Worm (Caenorhabditis elegans) whole organism, young adult: ENCODE results near the gene F35D2.2.

ENCODE experiments used
- B0035.1 ChIP-seq: sonication (generic microtip); optimal IDR thresholded peaks from 2 replicates; lab custom pipeline; 2016; ENCODE audit warnings: missing genetic modification characterization, mild to moderate bottlenecking, missing compliant biosample characterization, missing genotype, missing genetic modification reagents
- C06A6.2 ChIP-seq: fragments of 200-800 bp; sonication (Bioruptor generic); conservative IDR thresholded peaks from 2 replicates; pipeline ENCODE4 v1.3.6; 2022; ENCODE audit warnings: missing genetic modification characterization, missing compliant biosample characterization
- D2030.7 ChIP-seq: fragments of 200-800 bp; sonication (Bioruptor generic); IDR thresholded peaks from 2 replicates; pipeline ENCODE4 v1.3.6; 2022; ENCODE audit warnings: missing genetic modification reagents, missing genetic modification characterization, missing compliant biosample characterization
- F33H1.4 ChIP-seq: fragments of 200-800 bp; sonication (Bioruptor generic); IDR thresholded peaks from 2 replicates; pipeline ENCODE4 v1.3.6; 2022; ENCODE audit warnings: missing genetic modification reagents, missing genetic modification characterization, missing compliant biosample characterization
- K11D2.4 ChIP-seq: fragments of 200-800 bp; sonication (Bioruptor generic); IDR thresholded peaks from 2 replicates; pipeline ENCODE4 v1.3.6; 2022; ENCODE audit warnings: missing genetic modification reagents, missing genetic modification characterization, missing compliant biosample characterization
- K12H6.12 ChIP-seq: fragments of 200-800 bp; sonication (Bioruptor generic); optimal IDR thresholded peaks from 2 replicates; lab custom pipeline; 2018; ENCODE audit warnings: mild to moderate bottlenecking, missing genetic modification characterization, missing compliant biosample characterization
- T26A5.8 ChIP-seq: sonication (generic microtip); optimal IDR thresholded peaks from 2 replicates; lab custom pipeline; 2016; ENCODE audit warnings: missing genetic modification characterization, missing compliant biosample characterization
- Y56A3A.18 ChIP-seq: fragments of 200-800 bp; sonication (Bioruptor generic); IDR thresholded peaks from 2 replicates; pipeline ENCODE4 v1.3.6; 2022; ENCODE audit warnings: missing genetic modification reagents, missing genetic modification characterization, missing compliant biosample characterization
- Y95B8A.8 ChIP-seq: fragments of 200-800 bp; sonication (Bioruptor generic); IDR thresholded peaks from 2 replicates; pipeline ENCODE4 v1.3.6; 2022; ENCODE audit warnings: missing genetic modification reagents, missing genetic modification characterization, missing compliant biosample characterization
- aptf-2 ChIP-seq: fragments of 200-800 bp; sonication (Bioruptor generic); conservative IDR thresholded peaks from 2 replicates; pipeline ENCODE4 v1.3.6; 2022; ENCODE audit warnings: missing genetic modification reagents, missing genetic modification characterization, missing compliant biosample characterization
- attf-3 ChIP-seq: fragments of 200-800 bp; sonication (Bioruptor generic); conservative IDR thresholded peaks from 2 replicates; pipeline ENCODE4 v1.3.6; 2022; ENCODE audit warnings: missing genetic modification reagents, missing genetic modification characterization, missing compliant biosample characterization
- attf-5 ChIP-seq: fragments of 200-800 bp; sonication (Bioruptor generic); optimal IDR thresholded peaks from 2 replicates; lab custom pipeline; 2018; ENCODE audit warnings: mild to moderate bottlenecking, missing genetic modification characterization, missing compliant biosample characterization
- attf-6 ChIP-seq: fragments of 200-800 bp; sonication (Bioruptor generic); IDR thresholded peaks from 2 replicates; pipeline ENCODE4 v1.3.6; 2022; ENCODE audit warnings: missing genetic modification reagents, missing genetic modification characterization, missing compliant biosample characterization
- bed-2 ChIP-seq: fragments of 200-800 bp; sonication (Bioruptor generic); IDR thresholded peaks from 2 replicates; pipeline ENCODE4 v1.3.6; 2022; ENCODE audit warnings: missing genetic modification reagents, missing genetic modification characterization, missing compliant biosample characterization
- ceh-100 ChIP-seq: fragments of 200-800 bp; sonication (Bioruptor generic); IDR thresholded peaks from 2 replicates; pipeline ENCODE4 v1.3.6; 2022; ENCODE audit warnings: missing genetic modification reagents, missing genetic modification characterization, missing compliant biosample characterization
- ceh-91 ChIP-seq: fragments of 200-800 bp; sonication (Bioruptor generic); IDR thresholded peaks from 2 replicates; pipeline ENCODE4 v1.3.6; 2022; ENCODE audit warnings: missing genetic modification reagents, missing genetic modification characterization, missing compliant biosample characterization
- chd-7 ChIP-seq: sonication (generic microtip); optimal IDR thresholded peaks from 2 replicates; lab custom pipeline; 2016; ENCODE audit warnings: mild to moderate bottlenecking, missing genetic modification characterization, moderate library complexity, missing compliant biosample characterization
- dpff-1 ChIP-seq: sonication (generic microtip); optimal IDR thresholded peaks from 2 replicates; lab custom pipeline; 2017; ENCODE audit warnings: mild to moderate bottlenecking, missing genetic modification characterization, missing compliant biosample characterization
- him-1 ChIP-seq: sonication (generic microtip); optimal IDR thresholded peaks from 2 replicates; lab custom pipeline; 2016; ENCODE audit warnings: missing genotype, missing genetic modification reagents, missing genetic modification characterization, missing compliant biosample characterization
- hlh-12 ChIP-seq: sonication (generic microtip); optimal IDR thresholded peaks from 2 replicates; lab custom pipeline; 2016; ENCODE audit warnings: missing genetic modification characterization, missing compliant biosample characterization
- hmg-20 ChIP-seq: fragments of 200-800 bp; sonication (Bioruptor generic); IDR thresholded peaks from 2 replicates; pipeline ENCODE4 v1.3.6; 2022; ENCODE audit warnings: missing genetic modification reagents, missing genetic modification characterization, missing compliant biosample characterization
- lin-35 ChIP-seq, 3 experiments: fragments of 150-350 bp in 2 of 3; sonication (generic microtip) in 1 of 3; optimal IDR thresholded peaks; 2 replicates each; lab custom pipeline; 2014 to 2018; ENCODE audit warnings: missing biosample characterization in 3 of 3, missing genetic modification characterization in 3 of 3, missing genetic modification reagents in 3 of 3
- lin-54 ChIP-seq: fragments of 200-800 bp; sonication (Bioruptor generic); optimal IDR thresholded peaks from 2 replicates; lab custom pipeline; 2018; ENCODE audit warnings: mild to moderate bottlenecking, missing genetic modification characterization, missing compliant biosample characterization
- lsl-1 ChIP-seq: fragments of 200-800 bp; sonication (Bioruptor generic); optimal IDR thresholded peaks from 2 replicates; lab custom pipeline; 2018; ENCODE audit warnings: mild to moderate bottlenecking, missing genetic modification characterization, moderate library complexity, missing compliant biosample characterization
- madf-10 ChIP-seq: sonication (generic microtip); optimal IDR thresholded peaks from 2 replicates; lab custom pipeline; 2016; ENCODE audit warnings: mild to moderate bottlenecking, missing genetic modification characterization, missing compliant biosample characterization
- pbrm-1 ChIP-seq: fragments of 200-800 bp; sonication (Bioruptor generic); IDR thresholded peaks from 2 replicates; pipeline ENCODE4 v1.3.6; 2022; ENCODE audit warnings: missing genetic modification reagents, missing genetic modification characterization, missing compliant biosample characterization
- sdz-38 ChIP-seq: sonication (generic microtip); optimal IDR thresholded peaks from 2 replicates; lab custom pipeline; 2016; ENCODE audit warnings: missing genotype, missing genetic modification characterization, missing compliant biosample characterization
- snpc-1.3 ChIP-seq: sonication (generic microtip); optimal IDR thresholded peaks from 2 replicates; lab custom pipeline; 2017; ENCODE audit warnings: missing genetic modification characterization, mild to moderate bottlenecking, missing compliant biosample characterization, antibody characterized with exemption, moderate library complexity, missing genotype, missing genetic modification reagents; ENCODE audit not compliant: insufficient read depth
- snpc-3.4 ChIP-seq: sonication (generic microtip); optimal IDR thresholded peaks from 2 replicates; lab custom pipeline; 2017; ENCODE audit warnings: missing genetic modification characterization, mild to moderate bottlenecking, missing compliant biosample characterization, antibody characterized with exemption, moderate library complexity, missing genotype, missing genetic modification reagents
- snpc-4 ChIP-seq, 5 experiments: fragments of 150-350 bp in 1 of 5; sonication (generic microtip) in 4 of 5; optimal IDR thresholded peaks; 2 replicates each; lab custom pipeline; 2014 to 2018; ENCODE audit warnings: missing genetic modification characterization in 5 of 5, missing biosample characterization in 3 of 5, antibody characterized with exemption in 2 of 5, mild to moderate bottlenecking in 2 of 5, missing compliant biosample characterization in 2 of 5, missing genotype in 2 of 5, moderate library complexity in 2 of 5, missing genetic modification reagents in 1 of 5
- tlf-1 ChIP-seq: fragments of 200-800 bp; sonication (Bioruptor generic); optimal IDR thresholded peaks from 2 replicates; lab custom pipeline; 2018; ENCODE audit warnings: mild to moderate bottlenecking, missing genetic modification characterization, missing compliant biosample characterization
- zfh-2 ChIP-seq: fragments of 200-800 bp; sonication (Bioruptor generic); conservative IDR thresholded peaks from 2 replicates; pipeline ENCODE4 v1.3.6; 2022; ENCODE audit warnings: missing genetic modification reagents, missing genetic modification characterization, missing compliant biosample characterization
- ztf-3 ChIP-seq: fragments of 200-800 bp; sonication (Bioruptor generic); optimal IDR thresholded peaks from 2 replicates; lab custom pipeline; 2018; ENCODE audit warnings: mild to moderate bottlenecking, missing genetic modification characterization, missing compliant biosample characterization
- ztf-6 ChIP-seq: fragments of 200-800 bp; sonication (Bioruptor generic); IDR thresholded peaks from 2 replicates; pipeline ENCODE4 v1.3.6; 2022; ENCODE audit warnings: missing genetic modification reagents, missing genetic modification characterization, missing compliant biosample characterization

The F35D2.2 gene

ce11 chrII:7544782-7545181, 29.5 kb upstream of the F35D2.2 start:
- TF ChIP-seq zfh-2 (GFP tag; lab: Robert Waterston, UW) (peak; percentile 64; the same call in 1 of the 2 replicates), C06A6.2 (GFP tag; lab: Robert Waterston, UW) (no peak)

- no peak for TF ChIP-seq bed-2 (GFP tag; lab: Robert Waterston, UW)
- no peak for TF ChIP-seq attf-3
- no peak for TF ChIP-seq B0035.1 (tag; lab: Kevin White, UChicago)
- no peak for TF ChIP-seq T26A5.8 (tag; lab: Kevin White, UChicago)
- TF ChIP-seq lsl-1 (GFP tag; lab: Kevin White, UChicago) = no peak
- TF ChIP-seq K11D2.4 (GFP tag; lab: Robert Waterston, UW) = no peak
- no peak for TF ChIP-seq ztf-6
- no peak for TF ChIP-seq F33H1.4 (GFP tag; lab: Robert Waterston, UW)
- no peak for TF ChIP-seq Y56A3A.18
- no peak for TF ChIP-seq lin-35 (GFP tag; optimal IDR thresholded peaks at IDR 0.05; lab: Kevin White, UChicago)
- TF ChIP-seq attf-6 (GFP tag; lab: Robert Waterston, UW) = no peak
- TF ChIP-seq K12H6.12 (tag; lab: Kevin White, UChicago) = no peak
These were observed 28.9 kb upstream of the F35D2.2 start for ce11 chrII:7545364-7545763.

- no peak for TF ChIP-seq snpc-1.3 (tag; lab: Kevin White, UChicago)
- no peak for TF ChIP-seq hmg-20 (GFP tag; lab: Robert Waterston, UW)
- TF ChIP-seq lin-54 (GFP tag; lab: Kevin White, UChicago) = no peak
- TF ChIP-seq aptf-2 (GFP tag; lab: Robert Waterston, UW) = no peak
- TF ChIP-seq ceh-100 (GFP tag; lab: Robert Waterston, UW) = no peak
- no peak for TF ChIP-seq ceh-91 (GFP tag; lab: Robert Waterston, UW)
- TF ChIP-seq D2030.7 (GFP tag; lab: Robert Waterston, UW) = no peak
- TF ChIP-seq dpff-1 (tag; lab: Kevin White, UChicago) = no peak
- TF ChIP-seq attf-6 (GFP tag; lab: Robert Waterston, UW) = no peak
- no peak for TF ChIP-seq chd-7 (tag; lab: Kevin White, UChicago)
- TF ChIP-seq pbrm-1 = no peak
- TF ChIP-seq sdz-38 = no peak
- TF ChIP-seq, all 124 proteins: peak for 0
These were observed 27.0 kb upstream of the F35D2.2 start for ce11 chrII:7547269-7547668.

- TF ChIP-seq him-1 (tag; lab: Kevin White, UChicago) = no peak
- no peak for TF ChIP-seq ceh-100 (GFP tag; lab: Robert Waterston, UW)
- TF ChIP-seq madf-10 (tag; lab: Kevin White, UChicago) = no peak
- TF ChIP-seq hlh-12 (tag; lab: Kevin White, UChicago) = no peak
- no peak for TF ChIP-seq tlf-1 (GFP tag; lab: Kevin White, UChicago)
- no peak for TF ChIP-seq ztf-3
- no peak for TF ChIP-seq K12H6.12 (tag; lab: Kevin White, UChicago)
- TF ChIP-seq snpc-3.4 = no peak
- no peak for TF ChIP-seq lsl-1 (GFP tag; lab: Kevin White, UChicago)
- TF ChIP-seq attf-5 (GFP tag; lab: Kevin White, UChicago) = no peak
- TF ChIP-seq Y95B8A.8 (GFP tag; lab: Robert Waterston, UW) = no peak
- TF ChIP-seq snpc-4 (GFP tag; optimal IDR thresholded peaks at IDR 0.05; lab: Kevin White, UChicago) = no peak
- TF ChIP-seq snpc-4 (tag; optimal IDR thresholded peaks at IDR 0.05; lab: Kevin White, UChicago) = no peak
These were observed 26.2 kb upstream of the F35D2.2 start, which contains the start of gene fbxa-224 for ce11 chrII:7548044-7548443. TSS of gene fbxa-224 (minus strand) at chrII:7548144.
